Worm (Caenorhabditis elegans) whole organism, L4/young adult: ENCODE measurements around the gene F58D2.5.

Experiments used
- W03F9.2 ChIP-seq: fragments of 150-350 bp; optimal IDR thresholded peaks from 2 replicates; lab custom pipeline; 2014; ENCODE audit warnings: missing biosample characterization, missing genetic modification characterization
- dao-5 ChIP-seq: sonication (generic microtip); optimal IDR thresholded peaks from 2 replicates; lab custom pipeline; 2016; ENCODE audit warnings: missing genotype, missing genetic modification characterization, moderate library complexity, missing compliant biosample characterization
- him-1 ChIP-seq: sonication (generic microtip); optimal IDR thresholded peaks from 2 replicates; lab custom pipeline; 2016; ENCODE audit warnings: missing genotype, missing genetic modification reagents, missing genetic modification characterization, missing compliant biosample characterization

DNA sequence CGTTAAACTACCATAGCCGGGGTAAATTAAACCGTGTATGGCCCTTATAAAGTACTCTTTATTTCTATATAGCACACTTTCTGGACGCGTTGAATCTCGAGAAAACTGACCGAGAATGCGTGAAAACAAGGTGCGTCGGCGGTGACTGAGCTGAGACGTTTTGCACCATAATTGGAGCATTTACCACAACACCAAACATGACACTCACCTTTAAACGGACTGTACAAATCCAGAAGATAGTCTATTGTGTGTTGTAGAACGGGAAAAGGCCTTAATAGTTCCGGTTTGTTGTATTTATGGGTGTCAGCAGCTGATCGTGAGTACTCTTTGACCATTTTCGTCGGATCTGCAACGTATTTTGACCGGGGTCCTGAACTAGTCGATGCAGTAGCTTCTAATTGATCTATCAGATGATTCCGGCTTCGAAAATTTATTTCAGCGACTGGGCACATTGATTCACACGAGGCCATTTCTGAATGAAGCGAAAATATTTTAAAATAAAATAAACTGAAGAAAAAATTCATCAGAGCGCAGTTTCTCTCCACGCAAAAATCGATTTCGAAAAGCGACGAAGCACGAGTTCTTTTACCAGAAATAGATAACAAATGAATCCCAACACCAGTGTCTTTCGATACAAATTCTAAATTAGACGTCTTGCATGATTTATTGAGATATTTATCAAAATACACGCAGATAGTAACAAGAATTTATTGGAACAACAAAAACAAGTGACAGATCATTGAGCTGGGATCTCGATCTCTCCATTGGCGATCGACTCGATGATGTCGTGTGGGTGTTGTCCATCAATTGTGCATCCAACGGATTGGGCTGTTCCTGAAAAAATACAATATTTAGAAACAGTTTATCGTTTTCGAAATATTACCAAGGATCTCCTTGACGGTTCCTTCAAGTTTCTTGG, 46.1 kb upstream of the F58D2.5 start, which contains the start of gene tag-115:
- TF ChIP-seq dao-5 (no peak), him-1 (tag; lab: Kevin White, UChicago) (no peak), W03F9.2 (tag; lab: Kevin White, UChicago) (peak; percentile 36)
